Worm (Caenorhabditis elegans): Measurements from ENCODE around the gene myrf-2.

- TF ChIP-seq fos-1 (tag; optimal IDR thresholded peaks at IDR 0.05) = no peak
- TF ChIP-seq nhr-10 (tag; optimal IDR thresholded peaks at IDR 0.05) = no peak
- TF ChIP-seq elt-3 (tag; optimal IDR thresholded peaks at IDR 0.05) = no peak
- no peak for TF ChIP-seq lin-39 (tag; optimal IDR thresholded peaks at IDR 0.05)
- TF ChIP-seq nhr-23 (tag; optimal IDR thresholded peaks at IDR 0.05) = no peak
- no peak for TF ChIP-seq nhr-77 (tag; optimal IDR thresholded peaks at IDR 0.05)
- TF ChIP-seq R02D3.7 (tag; optimal IDR thresholded peaks at IDR 0.05) = no peak
Observed at ce11 chrX:10160097-10160677, 34.0 kb downstream of the myrf-2 start, which contains the start of gene F09B9.4.
